Fruit fly (Drosophila melanogaster) whole organism, embryonic: ENCODE results near the gene Lim3.

Experiments
- Adf1 ChIP-seq: fragments of 200-800 bp; sonication (Bioruptor generic); IDR thresholded peaks from 2 replicates; pipeline ENCODE4 v1.3.6; 2022; ENCODE audit warnings: missing biosample characterization, missing genetic modification characterization
- B-H2 ChIP-seq: fragments of 200-800 bp; sonication (Bioruptor generic); optimal IDR thresholded peaks from 2 replicates; lab custom pipeline; 2018; ENCODE audit warnings: missing biosample characterization, mild to moderate bottlenecking, missing genetic modification characterization
- Bteb2 ChIP-seq: fragments of 200-800 bp; sonication (Bioruptor generic); optimal IDR thresholded peaks from 2 replicates; lab custom pipeline; 2016; ENCODE audit warnings: missing biosample characterization, missing genetic modification characterization
- CG10979 ChIP-seq: fragments of 200-800 bp; sonication (Bioruptor generic); optimal IDR thresholded peaks from 2 replicates; lab custom pipeline; 2018; ENCODE audit warnings: missing biosample characterization, mild to moderate bottlenecking, missing genetic modification characterization, moderate library complexity
- CG11695 ChIP-seq: fragments of 200-800 bp; sonication (Bioruptor generic); IDR thresholded peaks from 3 replicates; pipeline ENCODE4 v1.3.6; 2022; ENCODE audit warnings: missing biosample characterization, missing genetic modification characterization
- CG12071 ChIP-seq: fragments of 200-800 bp; sonication (Bioruptor generic); optimal IDR thresholded peaks from 3 replicates; lab custom pipeline; 2018; ENCODE audit warnings: missing biosample characterization, mild to moderate bottlenecking, missing genetic modification characterization
- CG13287 ChIP-seq: fragments of 200-800 bp; sonication (Bioruptor generic); IDR thresholded peaks from 2 replicates; pipeline ENCODE4 v1.3.6; 2022; ENCODE audit warnings: missing biosample characterization, missing genetic modification characterization; ENCODE audit not compliant: partially characterized antibody
- CG15073 ChIP-seq: fragments of 200-800 bp; sonication (Bioruptor generic); optimal IDR thresholded peaks from 2 replicates; lab custom pipeline; 2016; ENCODE audit warnings: missing biosample characterization, missing genetic modification characterization
- CG17186 ChIP-seq: fragments of 200-800 bp; sonication (Bioruptor generic); optimal IDR thresholded peaks from 3 replicates; lab custom pipeline; 2017; ENCODE audit warnings: missing biosample characterization, missing genetic modification reagents, missing genetic modification characterization
- CG17385 ChIP-seq: fragments of 200-800 bp; sonication (Bioruptor generic); optimal IDR thresholded peaks from 3 replicates; lab custom pipeline; 2018; ENCODE audit warnings: missing biosample characterization, mild to moderate bottlenecking, missing genetic modification characterization
- CG17612 ChIP-seq: fragments of 200-800 bp; sonication (Bioruptor generic); IDR thresholded peaks from 2 replicates; pipeline ENCODE4 v1.3.6; 2022; ENCODE audit warnings: missing biosample characterization, missing genetic modification characterization
- CG18262 ChIP-seq: fragments of 200-800 bp; optimal IDR thresholded peaks from 3 replicates; lab custom pipeline; 2019; ENCODE audit warnings: missing biosample characterization, mild to moderate bottlenecking, missing genetic modification characterization, moderate library complexity
- CG18476 ChIP-seq: fragments of 200-800 bp; sonication (Bioruptor generic); optimal IDR thresholded peaks from 2 replicates; lab custom pipeline; 2016; ENCODE audit warnings: missing biosample characterization, mild to moderate bottlenecking, missing genetic modification characterization
- CG30020 ChIP-seq: fragments of 200-800 bp; optimal IDR thresholded peaks from 2 replicates; lab custom pipeline; 2019; ENCODE audit warnings: missing biosample characterization, mild to moderate bottlenecking, missing genetic modification characterization, moderate library complexity
- CG6254 ChIP-seq: fragments of 200-800 bp; sonication (Bioruptor generic); optimal IDR thresholded peaks from 3 replicates; lab custom pipeline; 2017; ENCODE audit warnings: mild to moderate bottlenecking, missing biosample characterization, missing genetic modification reagents, missing genetic modification characterization
- CG7786 ChIP-seq: fragments of 200-800 bp; sonication (Bioruptor generic); optimal IDR thresholded peaks from 2 replicates; lab custom pipeline; 2016; ENCODE audit warnings: missing biosample characterization, missing genetic modification characterization
- CG8089 ChIP-seq: fragments of 200-800 bp; sonication (Bioruptor generic); optimal IDR thresholded peaks from 3 replicates; lab custom pipeline; 2016; ENCODE audit warnings: missing biosample characterization, missing genetic modification characterization
- CG9932 ChIP-seq: fragments of 200-800 bp; sonication (Bioruptor generic); IDR thresholded peaks from 2 replicates; pipeline ENCODE4 v1.3.6; 2022; ENCODE audit warnings: missing biosample characterization, missing genetic modification characterization
- CkIIα-i1 ChIP-seq: fragments of 200-800 bp; sonication (Bioruptor generic); IDR thresholded peaks from 2 replicates; pipeline ENCODE4 v1.3.6; 2022; ENCODE audit warnings: missing biosample characterization, missing genetic modification characterization
- D ChIP-seq, 2 experiments: fragments of 200-800 bp in 1 of 2; fragments of >200 bp in 1 of 2; sonication (Bioruptor generic) in 1 of 2; optimal IDR thresholded peaks; 2 replicates in 1 of 2; 3 replicates in 1 of 2; lab custom pipeline; 2017; ENCODE audit warnings: mild to moderate bottlenecking in 1 of 2, missing biosample characterization in 1 of 2, missing genetic modification characterization in 1 of 2, missing genetic modification reagents in 1 of 2
- Dek ChIP-seq: fragments of 200-800 bp; sonication (Bioruptor generic); optimal IDR thresholded peaks from 3 replicates; lab custom pipeline; 2019; ENCODE audit warnings: missing biosample characterization, mild to moderate bottlenecking, missing genetic modification characterization, moderate library complexity
- Hmr ChIP-seq: fragments of 200-800 bp; sonication (Bioruptor generic); optimal IDR thresholded peaks from 3 replicates; lab custom pipeline; 2017; ENCODE audit warnings: mild to moderate bottlenecking, missing biosample characterization, missing genetic modification reagents, missing genetic modification characterization
- Hr3 ChIP-seq: fragments of 200-800 bp; sonication (Bioruptor generic); optimal IDR thresholded peaks from 3 replicates; lab custom pipeline; 2016; ENCODE audit warnings: missing biosample characterization, missing genetic modification characterization
- Hr78 ChIP-seq, 2 experiments: fragments of 200-800 bp in 1 of 2; fragments of >200 bp in 1 of 2; sonication (Bioruptor generic) in 1 of 2; optimal IDR thresholded peaks; 2 replicates each; lab custom pipeline; 2017 to 2019; ENCODE audit warnings: missing biosample characterization in 2 of 2, missing genetic modification characterization in 2 of 2, mild to moderate bottlenecking in 1 of 2, moderate library complexity in 1 of 2
- Mes4 ChIP-seq: fragments of 200-800 bp; sonication (Bioruptor generic); optimal IDR thresholded peaks from 2 replicates; lab custom pipeline; 2016; ENCODE audit warnings: missing biosample characterization, missing genetic modification characterization
- Nf-YB ChIP-seq: fragments of 200-800 bp; sonication (Bioruptor generic); optimal IDR thresholded peaks from 3 replicates; lab custom pipeline; 2019; ENCODE audit warnings: missing biosample characterization, mild to moderate bottlenecking, missing genetic modification characterization, moderate library complexity
- Poxn ChIP-seq: fragments of 200-800 bp; sonication (Bioruptor generic); IDR thresholded peaks from 2 replicates; pipeline ENCODE4 v1.3.6; 2022; ENCODE audit warnings: missing biosample characterization, missing genetic modification characterization
- Rfx ChIP-seq: fragments of 200-800 bp; sonication (Bioruptor generic); IDR thresholded peaks from 2 replicates; pipeline ENCODE4 v1.3.6; 2022; ENCODE audit warnings: missing biosample characterization, missing genetic modification characterization
- Ssrp ChIP-seq: fragments of 200-800 bp; sonication (Bioruptor generic); optimal IDR thresholded peaks from 2 replicates; lab custom pipeline; 2018; ENCODE audit warnings: missing biosample characterization, mild to moderate bottlenecking, missing genetic modification characterization, moderate library complexity
- Xrp1 ChIP-seq: fragments of 200-800 bp; sonication (Bioruptor generic); IDR thresholded peaks from 2 replicates; pipeline ENCODE4 v1.3.6; 2022; ENCODE audit warnings: missing biosample characterization, missing genetic modification characterization
- abd-A ChIP-seq: fragments of 200-800 bp; sonication (Bioruptor generic); optimal IDR thresholded peaks from 3 replicates; lab custom pipeline; 2019; ENCODE audit warnings: missing biosample characterization, mild to moderate bottlenecking, missing genetic modification characterization, moderate library complexity
- cato ChIP-seq: fragments of 200-800 bp; sonication (Bioruptor generic); optimal IDR thresholded peaks from 2 replicates; lab custom pipeline; 2016; ENCODE audit warnings: missing biosample characterization, missing genetic modification characterization, borderline replicate concordance
- chinmo ChIP-seq: fragments of 200-800 bp; sonication (Bioruptor generic); IDR thresholded peaks from 4 replicates; pipeline ENCODE4 v1.3.6; 2022; ENCODE audit warnings: missing biosample characterization, missing genetic modification characterization; ENCODE audit not compliant: partially characterized antibody
- ci ChIP-seq: fragments of 200-800 bp; sonication (Bioruptor generic); IDR thresholded peaks from 3 replicates; pipeline ENCODE4 v1.3.6; 2022; ENCODE audit warnings: missing biosample characterization, missing genetic modification characterization
- crol ChIP-seq: fragments of 200-800 bp; sonication (Bioruptor generic); IDR thresholded peaks from 2 replicates; pipeline ENCODE4 v1.3.6; 2022; ENCODE audit warnings: missing biosample characterization, missing genetic modification characterization
- dpn ChIP-seq, 2 experiments: fragments of 200-800 bp; sonication (Bioruptor generic); optimal IDR thresholded peaks; 3 replicates each; lab custom pipeline; 2016; ENCODE audit warnings: missing biosample characterization in 2 of 2, missing genetic modification characterization in 2 of 2
- fru ChIP-seq: fragments of >200 bp; optimal IDR thresholded peaks from 2 replicates; lab custom pipeline; 2017
- gce ChIP-seq: fragments of 200-800 bp; sonication (Bioruptor generic); IDR thresholded peaks from 3 replicates; pipeline ENCODE4 v1.3.6; 2022; ENCODE audit warnings: missing biosample characterization, missing genetic modification characterization
- gcm ChIP-seq: fragments of 200-800 bp; sonication (Bioruptor generic); optimal IDR thresholded peaks from 2 replicates; lab custom pipeline; 2019; ENCODE audit warnings: missing biosample characterization, mild to moderate bottlenecking, missing genetic modification characterization, moderate library complexity
- grn ChIP-seq: fragments of 200-800 bp; sonication (Bioruptor generic); optimal IDR thresholded peaks from 3 replicates; lab custom pipeline; 2017; ENCODE audit warnings: missing biosample characterization, missing genetic modification characterization
- gsb-n ChIP-seq: fragments of 200-800 bp; sonication (Bioruptor generic); optimal IDR thresholded peaks from 3 replicates; lab custom pipeline; 2018; ENCODE audit warnings: missing biosample characterization, mild to moderate bottlenecking, missing genetic modification characterization
- org-1 ChIP-seq: fragments of 200-800 bp; sonication (Bioruptor generic); optimal IDR thresholded peaks from 2 replicates; lab custom pipeline; 2017; ENCODE audit warnings: missing biosample characterization, missing genetic modification characterization
- phol ChIP-seq: fragments of 200-800 bp; sonication (Bioruptor generic); optimal IDR thresholded peaks from 3 replicates; lab custom pipeline; 2018; ENCODE audit warnings: missing biosample characterization, mild to moderate bottlenecking, missing genetic modification characterization, moderate library complexity
- sens-2 ChIP-seq: fragments of 200-800 bp; sonication (Bioruptor generic); IDR thresholded peaks from 2 replicates; pipeline ENCODE4 v1.3.6; 2022; ENCODE audit warnings: missing biosample characterization, missing genetic modification characterization
- sisA ChIP-seq: fragments of 200-800 bp; sonication (Bioruptor generic); IDR thresholded peaks from 2 replicates; pipeline ENCODE4 v1.3.6; 2022; ENCODE audit warnings: missing biosample characterization, missing genetic modification characterization
- stwl ChIP-seq: fragments of 200-800 bp; sonication (Bioruptor generic); optimal IDR thresholded peaks from 3 replicates; lab custom pipeline; 2018; ENCODE audit warnings: missing biosample characterization, mild to moderate bottlenecking, missing genetic modification characterization, moderate library complexity
- toy ChIP-seq: fragments of 200-800 bp; sonication (Bioruptor generic); IDR thresholded peaks from 2 replicates; pipeline ENCODE4 v1.3.6; 2022; ENCODE audit warnings: missing biosample characterization, missing genetic modification characterization
- z ChIP-seq: fragments of 200-800 bp; sonication (Bioruptor generic); IDR thresholded peaks from 3 replicates; pipeline ENCODE4 v1.3.6; 2022; ENCODE audit warnings: missing biosample characterization, missing genetic modification characterization
- zfh1 ChIP-seq: fragments of 200-800 bp; sonication (Bioruptor generic); IDR thresholded peaks from 3 replicates; pipeline ENCODE4 v1.3.6; 2022; ENCODE audit warnings: missing biosample characterization, missing genetic modification characterization

Gene Lim3

dm6 chr2L:19146645-19147044 lies 38.4 kb upstream of the Lim3 start:
- no peak for TF ChIP-seq Nf-YB (GFP tag; lab: Kevin White, UChicago)
- peak; percentile 78 for TF ChIP-seq Adf1 (GFP tag; lab: Robert Waterston, UW)
- TF ChIP-seq stwl (tag; lab: Kevin White, UChicago), result no peak
- TF ChIP-seq CG15073 (GFP tag; lab: Kevin White, UChicago), result no peak
- TF ChIP-seq gsb-n (tag; lab: Kevin White, UChicago), result no peak
- 0 out of 4 replicates have a peak, but pooled peaks have one; percentile 60 for TF ChIP-seq chinmo (GFP tag; lab: Robert Waterston, UW)
- no peak for TF ChIP-seq CG17186 (GFP tag; lab: Kevin White, UChicago)
- TF ChIP-seq, all 482 proteins: peak for 2

- TF ChIP-seq CG18476 (no peak), CG12071 (GFP tag; lab: Kevin White, UChicago) (no peak), CG18262 (tag; lab: Kevin White, UChicago) (no peak), sens-2 (GFP tag; lab: Robert Waterston, UW) (no peak), crol (GFP tag; lab: Robert Waterston, UW) (peak; percentile 50; the same call in 1 of the 2 replicates), Ssrp (tag; lab: Kevin White, UChicago) (no peak), CG13287 (no peak), CG9932 (GFP tag; lab: Robert Waterston, UW) (no peak), org-1 (GFP tag; lab: Kevin White, UChicago) (no peak), Poxn (GFP tag; lab: Robert Waterston, UW) (no peak), Mes4 (no peak), fru (lab: Kevin White, UChicago) (no peak), cato (no peak), Dek (no peak), Hmr (GFP tag; lab: Kevin White, UChicago) (peak; percentile 8), Rfx (GFP tag; lab: Robert Waterston, UW) (0 out of 2 replicates have a peak, but pooled peaks have one; percentile 32), Bteb2 (no peak), CG17612 (GFP tag; lab: Robert Waterston, UW) (no peak), CG17385 (GFP tag; lab: Kevin White, UChicago) (peak; percentile 56), CG10979 (no peak), CG8089 (no peak), grn (GFP tag; lab: Kevin White, UChicago) (no peak), D (optimal IDR thresholded peaks at IDR 0.05; lab: Kevin White, UChicago) (no peak), D (GFP tag; optimal IDR thresholded peaks at IDR 0.05; lab: Kevin White, UChicago) (no peak), chinmo (GFP tag; lab: Robert Waterston, UW) (0 out of 4 replicates have a peak, but pooled peaks have one; percentile 63), Hr3 (GFP tag; lab: Kevin White, UChicago) (no peak), CG11695 (GFP tag; lab: Robert Waterston, UW) (no peak), gcm (peak; percentile 92), gce (no peak), Xrp1 (GFP tag; lab: Robert Waterston, UW) (no peak), B-H2 (no peak), phol (tag; lab: Kevin White, UChicago) (no peak), sisA (no peak), dpn (GFP tag; optimal IDR thresholded peaks at IDR 0.05; lab: Kevin White, UChicago) (no peak), Hr78 (GFP tag; optimal IDR thresholded peaks at IDR 0.05; lab: Kevin White, UChicago) (no peak), z (GFP tag; lab: Robert Waterston, UW) (0 out of 3 replicates have a peak, but pooled peaks have one; percentile 24), abd-A (peak; percentile 12), CG6254 (no peak), ci (GFP tag; lab: Robert Waterston, UW) (0 out of 3 replicates have a peak, but pooled peaks have one; percentile 23), toy (GFP tag; lab: Robert Waterston, UW) (no peak), CG30020 (no peak), zfh1 (GFP tag; lab: Robert Waterston, UW) (no peak), CG7786 (GFP tag; lab: Kevin White, UChicago) (no peak), CkIIα-i1 (GFP tag; lab: Robert Waterston, UW) (no peak)
These were observed 37.8 kb upstream of the Lim3 start for dm6 chr2L:19146047-19146446.
